Worm (Caenorhabditis elegans): ENCODE results near the gene C04G2.10.

C04G2.10 gene

ce11 chrIV:10112570-10112969 lies 2.7 kb upstream of the C04G2.10 start, which contains the start of gene nsph-3.2:
Gene nsph-3.2, plus strand, starts transcription at chrIV:10112870.
- TF ChIP-seq unc-120 (tag; optimal IDR thresholded peaks at IDR 0.05; ENCODE audit: poor library complexity, severe bottlenecking) (no peak), mab-5 (tag; optimal IDR thresholded peaks at IDR 0.05) (no peak), hlh-1 (tag; optimal IDR thresholded peaks at IDR 0.05) (no peak), ceh-83 (GFP tag; optimal IDR thresholded peaks at IDR 0.05) (no peak), sem-2 (GFP tag; optimal IDR thresholded peaks at IDR 0.05) (no peak), nhr-2 (tag; optimal IDR thresholded peaks at IDR 0.05) (no peak), nhr-28 (tag; optimal IDR thresholded peaks at IDR 0.05) (no peak), ceh-39 (tag; optimal IDR thresholded peaks at IDR 0.05) (no peak), flh-1 (GFP tag; optimal IDR thresholded peaks at IDR 0.05) (no peak), tbx-8 (GFP tag; optimal IDR thresholded peaks at IDR 0.05) (no peak), M03D4.4 (tag; optimal IDR thresholded peaks at IDR 0.05) (no peak), unc-62 (GFP tag; optimal IDR thresholded peaks at IDR 0.05) (no peak), ham-2 (GFP tag; optimal IDR thresholded peaks at IDR 0.05) (no peak), lin-13 (tag; optimal IDR thresholded peaks at IDR 0.05) (no peak), lin-32 (GFP tag; optimal IDR thresholded peaks at IDR 0.05) (no peak), ztf-11 (tag; optimal IDR thresholded peaks at IDR 0.05) (no peak)

- no peak for TF ChIP-seq cnd-1 (tag; optimal IDR thresholded peaks at IDR 0.05)
These were observed 1.5 kb downstream of the C04G2.10 start for ce11 chrIV:10116765-10117164.

- no peak for TF ChIP-seq mls-2 (tag; optimal IDR thresholded peaks at IDR 0.05)
These were observed 7.0 kb downstream of the C04G2.10 start, which contains the start of gene irld-21 for ce11 chrIV:10122205-10122604. Gene irld-21, minus strand, starts transcription at chrIV:10122305.

- no peak for TF ChIP-seq lsy-2 (tag; optimal IDR thresholded peaks at IDR 0.05)
- TF ChIP-seq ham-2 (GFP tag; optimal IDR thresholded peaks at IDR 0.05), result no peak
- no peak for TF ChIP-seq ceh-39 (tag; optimal IDR thresholded peaks at IDR 0.05)
- no peak for TF ChIP-seq lin-13 (tag; optimal IDR thresholded peaks at IDR 0.05)
- TF ChIP-seq elt-1 (tag; optimal IDR thresholded peaks at IDR 0.05; ENCODE audit: borderline replicate concordance, insufficient read depth), result no peak
- no peak for TF ChIP-seq flh-1 (GFP tag; optimal IDR thresholded peaks at IDR 0.05)
- no peak for TF ChIP-seq nhr-12 (tag; optimal IDR thresholded peaks at IDR 0.05)
- no peak for TF ChIP-seq hlh-1 (tag; optimal IDR thresholded peaks at IDR 0.05)
- TF ChIP-seq sem-2 (GFP tag; optimal IDR thresholded peaks at IDR 0.05), result no peak
- no peak for TF ChIP-seq drap-1 (GFP tag; optimal IDR thresholded peaks at IDR 0.05)
- TF ChIP-seq snpc-4 (tag; optimal IDR thresholded peaks at IDR 0.05), result no peak
- no peak for TF ChIP-seq unc-62 (GFP tag; optimal IDR thresholded peaks at IDR 0.05)
- no peak for TF ChIP-seq ces-1 (GFP tag; optimal IDR thresholded peaks at IDR 0.05)
- no peak for TF ChIP-seq M03D4.4 (tag; optimal IDR thresholded peaks at IDR 0.05)
- no peak for TF ChIP-seq lin-32 (GFP tag; optimal IDR thresholded peaks at IDR 0.05)
- no peak for TF ChIP-seq mep-1 (tag; optimal IDR thresholded peaks at IDR 0.05)
- TF ChIP-seq mab-5 (tag; optimal IDR thresholded peaks at IDR 0.05), result no peak
These were observed 11.3 kb downstream of the C04G2.10 start, which contains the start of gene ctf-18 for ce11 chrIV:10126544-10126943. Gene ctf-18, minus strand, starts transcription at chrIV:10126644.

ce11 chrIV:10128446-10128845 lies 13.2 kb downstream of the C04G2.10 start:
- TF ChIP-seq unc-62 (GFP tag; optimal IDR thresholded peaks at IDR 0.05) (no peak), hlh-1 (tag; optimal IDR thresholded peaks at IDR 0.05) (no peak), elt-3 (tag; optimal IDR thresholded peaks at IDR 0.05) (no peak), flh-1 (GFP tag; optimal IDR thresholded peaks at IDR 0.05) (no peak), nhr-12 (tag; optimal IDR thresholded peaks at IDR 0.05) (no peak), mls-2 (tag; optimal IDR thresholded peaks at IDR 0.05) (no peak), ceh-43 (GFP tag; optimal IDR thresholded peaks at IDR 0.05) (no peak), bed-3 (GFP tag; optimal IDR thresholded peaks at IDR 0.05) (no peak), cnd-1 (tag; optimal IDR thresholded peaks at IDR 0.05) (no peak), elt-1 (tag; optimal IDR thresholded peaks at IDR 0.05; ENCODE audit: borderline replicate concordance, insufficient read depth) (no peak), nhr-28 (tag; optimal IDR thresholded peaks at IDR 0.05) (no peak), M03D4.4 (tag; optimal IDR thresholded peaks at IDR 0.05) (no peak), sptf-1 (tag; optimal IDR thresholded peaks at IDR 0.05) (no peak), lin-32 (GFP tag; optimal IDR thresholded peaks at IDR 0.05) (no peak), snpc-4 (tag; optimal IDR thresholded peaks at IDR 0.05) (no peak), unc-39 (tag; optimal IDR thresholded peaks at IDR 0.05) (no peak), ztf-11 (tag; optimal IDR thresholded peaks at IDR 0.05) (no peak)
